Worm (Caenorhabditis elegans): Measurements from ENCODE around the gene Y51A2B.8.

Y51A2B.8 gene

DNA sequence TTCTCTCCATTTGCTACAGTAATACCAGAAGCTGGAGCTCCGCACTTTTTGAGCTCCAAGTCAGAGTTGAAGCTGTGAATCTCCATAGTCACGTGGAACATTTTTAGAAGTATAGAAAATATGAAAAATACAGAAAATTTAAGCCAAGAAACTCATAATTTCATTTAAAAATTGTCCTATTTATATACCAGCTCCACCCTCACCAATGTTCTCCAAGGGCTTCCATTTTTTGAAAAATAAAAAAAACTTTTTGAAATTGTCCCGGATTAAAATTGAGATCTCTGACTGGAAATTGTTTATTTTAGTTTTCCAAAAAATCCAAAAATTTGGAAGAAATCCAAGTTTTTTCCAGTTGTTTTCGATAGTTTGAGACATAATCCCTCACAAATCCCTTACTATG is 19.0 kb upstream of the Y51A2B.8 start, which contains the start of gene C08E8.5:
C08E8.5 (minus strand) TSS at position 101 of the 400 bp plus-strand sequence.
- TF ChIP-seq ztf-29 (GFP tag; IDR thresholded peaks at IDR 0.05) = no peak
- no peak for TF ChIP-seq ztf-23 (GFP tag; IDR thresholded peaks at IDR 0.05)
- no peak for TF ChIP-seq med-1 (GFP tag; optimal IDR thresholded peaks at IDR 0.05; ENCODE audit: insufficient read depth)
- TF ChIP-seq flt-1 (GFP tag; IDR thresholded peaks at IDR 0.05) = no peak
- no peak for TF ChIP-seq klf-2 (GFP tag; conservative IDR thresholded peaks at IDR 0.05)
- TF ChIP-seq tab-1 (GFP tag; IDR thresholded peaks at IDR 0.05) = no peak
- no peak for TF ChIP-seq T22C8.4 (GFP tag; IDR thresholded peaks at IDR 0.05)

DNA sequence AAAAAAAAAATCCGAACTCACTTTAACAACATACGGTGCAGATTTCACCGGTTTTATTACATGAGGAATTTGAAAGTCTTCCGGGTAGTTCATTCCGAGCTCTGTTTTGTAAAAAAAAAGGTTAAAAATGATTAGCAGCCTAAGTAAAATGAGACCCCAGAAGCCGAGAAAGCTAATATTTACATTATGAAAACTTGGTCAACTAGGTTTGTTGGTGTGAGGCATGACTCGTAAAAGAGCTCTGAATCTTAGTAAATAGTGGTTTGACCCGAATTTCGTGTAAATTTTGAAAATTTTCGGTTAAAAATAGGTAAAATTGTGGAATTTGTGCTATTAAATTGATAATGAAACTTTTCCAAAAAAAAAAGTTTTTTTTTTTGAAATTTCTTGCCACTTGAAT is 16.5 kb upstream of the Y51A2B.8 start, which contains the start of gene C08E8.1:
C08E8.1 (minus strand) TSS at position 101 of the 400 bp plus-strand sequence.
- TF ChIP-seq ref-1 (GFP tag; conservative IDR thresholded peaks at IDR 0.05) = no peak
- no peak for TF ChIP-seq med-1 (GFP tag; optimal IDR thresholded peaks at IDR 0.05; ENCODE audit: insufficient read depth)
- TF ChIP-seq klf-2 (GFP tag; conservative IDR thresholded peaks at IDR 0.05) = no peak
- TF ChIP-seq T22C8.4 (GFP tag; IDR thresholded peaks at IDR 0.05) = no peak

DNA sequence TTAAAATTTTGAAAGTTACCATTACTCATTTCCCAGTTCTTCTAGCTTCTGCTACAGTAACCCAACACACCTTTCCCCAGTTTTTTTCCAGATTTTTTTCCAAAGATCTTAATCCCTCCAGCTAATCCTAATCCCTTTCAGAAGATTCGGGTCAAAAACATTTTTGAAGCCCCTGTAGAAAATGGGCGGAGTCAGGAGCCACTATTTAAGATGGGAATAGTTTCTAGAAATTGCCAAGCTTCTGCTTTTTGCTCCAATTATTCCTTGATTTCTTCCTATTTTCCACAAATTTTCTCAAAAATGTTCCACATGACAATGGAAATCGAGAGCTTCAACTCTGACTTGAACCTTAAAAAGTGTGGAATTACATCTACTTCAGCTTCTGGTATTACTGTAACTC is 14.4 kb upstream of the Y51A2B.8 start, which contains the start of gene C08E8.9:
C08E8.9 (plus strand) TSS at position 301 of the 400 bp plus-strand sequence.
- TF ChIP-seq ref-1 (GFP tag; conservative IDR thresholded peaks at IDR 0.05) = no peak
- TF ChIP-seq flt-1 (GFP tag; IDR thresholded peaks at IDR 0.05) = no peak
- TF ChIP-seq T22C8.4 (GFP tag; IDR thresholded peaks at IDR 0.05) = no peak
- no peak for TF ChIP-seq klf-2 (GFP tag; conservative IDR thresholded peaks at IDR 0.05)
- no peak for TF ChIP-seq med-1 (GFP tag; optimal IDR thresholded peaks at IDR 0.05; ENCODE audit: insufficient read depth)
- TF ChIP-seq tab-1 (GFP tag; IDR thresholded peaks at IDR 0.05) = no peak
- no peak for TF ChIP-seq ztf-23 (GFP tag; IDR thresholded peaks at IDR 0.05)
- TF ChIP-seq cog-1 (tag; optimal IDR thresholded peaks at IDR 0.05) = no peak
- TF ChIP-seq ztf-29 (GFP tag; IDR thresholded peaks at IDR 0.05) = no peak

DNA sequence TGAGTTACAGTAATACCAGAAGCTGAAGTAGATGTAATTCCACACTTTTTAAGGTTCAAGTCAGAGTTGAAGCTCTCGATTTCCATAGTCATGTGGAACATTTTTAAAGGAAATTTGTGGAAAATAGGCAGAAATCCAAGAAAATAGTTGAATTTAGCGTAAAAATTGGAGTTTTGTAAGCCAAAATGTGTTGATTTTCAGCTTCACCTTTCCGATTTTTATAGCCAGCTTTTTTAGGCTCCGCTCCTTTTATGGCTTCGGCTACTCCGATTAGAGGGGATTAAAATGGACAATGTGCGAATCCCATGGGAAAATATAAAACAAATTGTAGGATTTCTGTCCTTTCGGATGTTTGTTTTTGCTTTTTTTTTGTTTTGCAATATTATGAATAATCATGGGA is 10.6 kb upstream of the Y51A2B.8 start, which contains the start of gene C08E8.6:
C08E8.6 (minus strand) TSS at position 101 of the 400 bp plus-strand sequence.
- TF ChIP-seq med-1 (GFP tag; optimal IDR thresholded peaks at IDR 0.05; ENCODE audit: insufficient read depth) = no peak
- TF ChIP-seq T22C8.4 (GFP tag; IDR thresholded peaks at IDR 0.05) = no peak
- no peak for TF ChIP-seq flt-1 (GFP tag; IDR thresholded peaks at IDR 0.05)
- TF ChIP-seq ref-1 (GFP tag; conservative IDR thresholded peaks at IDR 0.05) = no peak

DNA sequence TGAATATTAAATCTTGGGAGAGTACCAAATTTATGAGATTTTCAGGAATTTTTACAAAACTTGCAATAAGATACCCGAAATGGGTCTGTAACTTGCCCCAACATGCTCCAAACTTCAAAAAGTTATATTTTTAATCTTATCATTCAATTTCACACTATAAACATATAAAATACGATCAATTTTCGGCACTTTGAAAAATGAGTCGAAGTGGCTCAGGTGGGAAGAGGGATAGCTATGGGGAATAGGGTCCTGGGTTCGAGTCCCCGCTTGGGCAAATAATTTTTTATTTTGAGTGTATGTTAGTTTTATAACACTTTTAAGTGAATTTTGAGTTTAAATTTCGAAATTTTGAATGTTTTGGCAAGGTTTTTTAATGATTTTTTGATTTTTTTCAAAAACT is 7.9 kb upstream of the Y51A2B.8 start:
- no peak for TF ChIP-seq ztf-29 (GFP tag; IDR thresholded peaks at IDR 0.05)
- TF ChIP-seq T22C8.4 (GFP tag; IDR thresholded peaks at IDR 0.05) = no peak
- no peak for TF ChIP-seq flt-1 (GFP tag; IDR thresholded peaks at IDR 0.05)
- no peak for TF ChIP-seq klf-2 (GFP tag; conservative IDR thresholded peaks at IDR 0.05)
- no peak for TF ChIP-seq med-1 (GFP tag; optimal IDR thresholded peaks at IDR 0.05; ENCODE audit: insufficient read depth)
- no peak for TF ChIP-seq ref-1 (GFP tag; conservative IDR thresholded peaks at IDR 0.05)
- no peak for TF ChIP-seq cog-1 (tag; optimal IDR thresholded peaks at IDR 0.05)
- TF ChIP-seq ztf-23 (GFP tag; IDR thresholded peaks at IDR 0.05) = no peak
- TF ChIP-seq tab-1 (GFP tag; IDR thresholded peaks at IDR 0.05) = no peak

DNA sequence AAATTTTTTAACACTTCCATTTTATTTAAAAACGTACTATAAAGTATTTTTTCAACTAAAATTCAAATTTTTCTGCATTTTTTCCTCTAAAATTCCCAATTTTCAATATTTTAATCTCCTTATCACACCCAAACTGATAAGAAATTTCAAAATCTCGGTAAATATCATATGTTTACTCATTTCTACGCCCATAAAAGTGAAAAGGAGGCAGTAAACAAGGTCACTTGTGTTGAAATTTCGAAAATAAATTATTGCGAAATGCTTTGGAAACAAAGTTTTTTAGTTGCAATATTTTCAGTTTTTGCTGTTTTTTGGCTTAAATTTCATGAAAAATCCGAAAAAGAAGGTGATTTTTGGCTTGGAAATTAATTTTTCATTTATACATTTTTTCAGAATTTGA is 7.3 kb upstream of the Y51A2B.8 start, which contains the start of gene C08E8.4:
C08E8.4 (plus strand) TSS at position 268 of the 400 bp plus-strand sequence.
- TF ChIP-seq tab-1 (GFP tag; IDR thresholded peaks at IDR 0.05) = no peak
- TF ChIP-seq ztf-23 (GFP tag; IDR thresholded peaks at IDR 0.05) = no peak
- no peak for TF ChIP-seq flt-1 (GFP tag; IDR thresholded peaks at IDR 0.05)
- TF ChIP-seq T22C8.4 (GFP tag; IDR thresholded peaks at IDR 0.05) = no peak
- TF ChIP-seq klf-2 (GFP tag; conservative IDR thresholded peaks at IDR 0.05) = no peak
- no peak for TF ChIP-seq ref-1 (GFP tag; conservative IDR thresholded peaks at IDR 0.05)
- TF ChIP-seq cog-1 (tag; optimal IDR thresholded peaks at IDR 0.05) = no peak

DNA sequence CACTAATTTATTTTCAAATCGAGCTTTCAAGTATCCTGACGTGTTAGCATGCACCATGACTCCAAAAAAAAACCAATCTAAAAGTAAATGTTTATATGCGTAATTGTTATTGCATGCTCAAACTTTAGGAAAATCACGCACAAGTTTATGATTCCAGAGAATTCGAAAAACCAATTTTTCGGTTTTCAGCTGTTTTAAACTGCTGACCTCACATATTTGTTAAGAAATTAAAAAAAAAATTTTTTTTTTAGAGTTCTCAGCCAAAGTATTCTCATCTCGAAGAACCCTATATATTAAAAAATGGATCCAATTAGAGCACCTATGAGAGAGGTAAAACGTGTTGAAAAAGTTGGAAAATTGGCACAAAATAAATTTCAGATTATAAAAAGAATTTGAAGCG is 4.7 kb upstream of the Y51A2B.8 start, which contains the start of gene Y51A2B.2:
Y51A2B.2 (plus strand) TSS at position 301 of the 400 bp plus-strand sequence.
- TF ChIP-seq ztf-29 (GFP tag; IDR thresholded peaks at IDR 0.05) (no peak), med-1 (GFP tag; optimal IDR thresholded peaks at IDR 0.05; ENCODE audit: insufficient read depth) (no peak), ref-1 (GFP tag; conservative IDR thresholded peaks at IDR 0.05) (no peak), tab-1 (GFP tag; IDR thresholded peaks at IDR 0.05) (no peak), cog-1 (tag; optimal IDR thresholded peaks at IDR 0.05) (no peak), klf-2 (GFP tag; conservative IDR thresholded peaks at IDR 0.05) (no peak), ztf-23 (GFP tag; IDR thresholded peaks at IDR 0.05) (no peak), T22C8.4 (GFP tag; IDR thresholded peaks at IDR 0.05) (no peak), flt-1 (GFP tag; IDR thresholded peaks at IDR 0.05) (no peak)

DNA sequence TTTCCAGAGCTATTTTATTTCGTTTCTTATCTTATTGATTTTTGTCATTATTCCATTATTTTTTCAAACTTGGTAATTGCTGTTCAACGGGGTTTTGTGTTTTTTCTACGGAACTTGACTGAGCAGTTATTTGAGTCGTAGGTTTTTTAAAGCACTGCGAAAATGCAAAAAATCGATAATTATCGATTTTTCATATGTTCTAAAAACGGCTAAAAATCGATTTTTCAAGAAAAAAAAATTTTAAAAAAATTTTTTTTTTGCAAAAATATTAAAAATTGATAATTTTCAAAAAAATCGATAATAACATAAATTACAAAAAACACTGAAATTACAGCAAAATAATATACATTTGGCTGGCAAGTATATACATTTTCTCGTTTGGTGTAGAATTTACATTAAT is 3.4 kb upstream of the Y51A2B.8 start:
- no peak for TF ChIP-seq ztf-23 (GFP tag; IDR thresholded peaks at IDR 0.05)
- TF ChIP-seq cog-1 (tag; optimal IDR thresholded peaks at IDR 0.05) = no peak
- TF ChIP-seq ztf-29 (GFP tag; IDR thresholded peaks at IDR 0.05) = no peak
- TF ChIP-seq tab-1 (GFP tag; IDR thresholded peaks at IDR 0.05) = no peak
- TF ChIP-seq ref-1 (GFP tag; conservative IDR thresholded peaks at IDR 0.05) = no peak
- no peak for TF ChIP-seq klf-2 (GFP tag; conservative IDR thresholded peaks at IDR 0.05)
- TF ChIP-seq T22C8.4 (GFP tag; IDR thresholded peaks at IDR 0.05) = peak; percentile 79

DNA sequence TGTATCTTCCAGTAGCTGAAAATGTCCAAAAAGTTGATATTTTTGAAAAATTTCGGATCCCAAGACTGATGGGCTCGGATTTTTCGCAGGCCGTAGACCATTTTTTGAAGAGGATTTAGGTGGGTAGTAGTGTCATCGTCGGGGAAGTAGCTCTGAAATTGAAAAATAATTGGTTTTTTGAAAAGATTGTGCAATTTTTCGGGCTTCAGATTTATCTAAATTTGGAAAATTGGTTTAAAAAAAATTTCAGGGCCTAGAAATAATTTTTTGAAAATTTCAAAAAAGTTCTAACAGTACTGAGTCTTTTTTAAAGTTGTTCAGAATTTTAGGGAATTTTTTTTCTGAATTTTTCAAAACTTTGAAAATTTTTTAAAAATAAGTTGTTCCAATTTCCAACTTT is 3.7 kb downstream of the Y51A2B.8 start, which contains the start of gene nhr-288:
nhr-288 (minus strand) TSS at position 101 of the 400 bp plus-strand sequence.
- TF ChIP-seq ztf-29 (GFP tag; IDR thresholded peaks at IDR 0.05) (no peak), flt-1 (GFP tag; IDR thresholded peaks at IDR 0.05) (no peak), klf-2 (GFP tag; conservative IDR thresholded peaks at IDR 0.05) (no peak), ref-1 (GFP tag; conservative IDR thresholded peaks at IDR 0.05) (no peak)

DNA sequence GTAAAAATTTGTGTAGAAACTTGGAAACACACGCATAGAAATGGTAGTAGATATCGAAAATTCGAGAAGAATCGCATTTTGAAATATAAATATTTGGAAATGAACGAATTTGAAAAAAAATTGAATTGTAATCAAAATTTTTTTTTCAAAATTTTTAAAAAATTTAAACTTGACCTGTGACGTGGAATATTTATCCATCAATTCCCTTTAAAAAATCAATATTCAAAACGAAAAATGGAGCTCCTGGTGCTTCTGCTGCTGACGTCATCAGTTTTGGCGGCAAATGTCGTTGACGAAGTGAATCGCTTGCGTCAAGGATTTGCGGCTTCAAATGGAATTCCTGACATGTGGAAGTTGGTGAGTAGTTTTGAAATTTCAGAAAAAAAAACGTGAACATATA is 10.1 kb downstream of the Y51A2B.8 start, which contains the start of the genes Y51A2B.4 and Y51A2B.5:
Y51A2B.4 (minus strand) TSS at position 101 of the 400 bp plus-strand sequence.
Y51A2B.5 (plus strand) TSS at position 232 of the 400 bp plus-strand sequence.
- no peak for TF ChIP-seq T22C8.4 (GFP tag; IDR thresholded peaks at IDR 0.05)
- no peak for TF ChIP-seq tab-1 (GFP tag; IDR thresholded peaks at IDR 0.05)
- TF ChIP-seq flt-1 (GFP tag; IDR thresholded peaks at IDR 0.05) = no peak
- TF ChIP-seq ztf-23 (GFP tag; IDR thresholded peaks at IDR 0.05) = no peak
- TF ChIP-seq cog-1 (tag; optimal IDR thresholded peaks at IDR 0.05) = no peak
- TF ChIP-seq med-1 (GFP tag; optimal IDR thresholded peaks at IDR 0.05; ENCODE audit: insufficient read depth) = no peak
- no peak for TF ChIP-seq ztf-29 (GFP tag; IDR thresholded peaks at IDR 0.05)
- no peak for TF ChIP-seq klf-2 (GFP tag; conservative IDR thresholded peaks at IDR 0.05)
- TF ChIP-seq ref-1 (GFP tag; conservative IDR thresholded peaks at IDR 0.05) = no peak

Data from whole organism, midembryonic.